Fruit fly (Drosophila melanogaster): ENCODE results near the gene CG13607.

The CG13607 gene

DNA sequence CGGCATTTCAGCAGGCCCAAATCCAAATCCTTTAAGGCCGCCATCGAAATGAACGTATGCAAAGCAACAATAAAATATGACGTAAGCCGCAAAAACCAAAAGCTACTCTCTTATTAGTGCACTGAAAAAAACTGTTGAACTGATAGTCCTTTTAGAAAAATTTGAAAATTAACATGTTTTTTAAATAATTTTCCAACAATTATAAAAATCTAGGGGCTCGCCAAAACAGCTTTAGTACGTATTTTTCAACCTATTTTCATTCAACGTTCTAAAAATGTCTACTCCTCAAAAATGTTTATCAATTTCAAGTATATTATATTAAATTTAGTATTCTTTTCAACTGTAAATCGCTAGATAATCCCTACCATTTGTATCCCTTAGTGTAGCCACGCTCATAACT lies 22.7 kb downstream of the CG13607 start (continued):
- TF ChIP-seq Hand (GFP tag; optimal IDR thresholded peaks at IDR 0.05) (peak; percentile 38), odd (GFP tag; optimal IDR thresholded peaks at IDR 0.05) (peak; percentile 39), Oli (tag; optimal IDR thresholded peaks at IDR 0.05) (peak; percentile 38), CG17385 (GFP tag; optimal IDR thresholded peaks at IDR 0.05) (peak; percentile 18), CG7839 (tag; optimal IDR thresholded peaks at IDR 0.05) (peak; percentile 43), Mrtf (GFP tag; IDR thresholded peaks at IDR 0.05) (no peak), CG18262 (tag; optimal IDR thresholded peaks at IDR 0.05) (peak; percentile 1), CG34422 (GFP tag; IDR thresholded peaks at IDR 0.05) (no peak), chm (GFP tag; IDR thresholded peaks at IDR 0.05) (no peak), CG11504 (tag; optimal IDR thresholded peaks at IDR 0.05) (peak; percentile 66), usp (GFP tag; optimal IDR thresholded peaks at IDR 0.05) (no peak), nmo (GFP tag; optimal IDR thresholded peaks at IDR 0.05) (peak; percentile 6), Fer1 (GFP tag; optimal IDR thresholded peaks at IDR 0.05) (peak; percentile 26), Hr78 (GFP tag; optimal IDR thresholded peaks at IDR 0.05) (no peak), CG3847 (GFP tag; IDR thresholded peaks at IDR 0.05) (peak; percentile 20; the same call in 1 of the 2 replicates), bigmax (GFP tag; optimal IDR thresholded peaks at IDR 0.05) (no peak), Hmr (GFP tag; optimal IDR thresholded peaks at IDR 0.05) (peak; percentile 40), Rfx (GFP tag; IDR thresholded peaks at IDR 0.05) (peak; percentile 33; the same call in 1 of the 2 replicates), row (GFP tag; IDR thresholded peaks at IDR 0.05) (peak; percentile 26; the same call in 2 of the 3 replicates), Hr51 (GFP tag; optimal IDR thresholded peaks at IDR 0.05) (peak in 1 of 2 experiments; percentile 52), grau (tag; optimal IDR thresholded peaks at IDR 0.05) (peak; percentile 63), abd-A (tag; optimal IDR thresholded peaks at IDR 0.05) (no peak), Tbp (GFP tag; optimal IDR thresholded peaks at IDR 0.05) (no peak), lilli (GFP tag; optimal IDR thresholded peaks at IDR 0.05) (peak; percentile 11), gcm (GFP tag; optimal IDR thresholded peaks at IDR 0.05) (no peak), bbx (GFP tag; IDR thresholded peaks at IDR 0.05; ENCODE audit: partially characterized antibody) (no peak), CG8924 (tag; optimal IDR thresholded peaks at IDR 0.05) (peak; percentile 31), Sox102F (GFP tag; optimal IDR thresholded peaks at IDR 0.05) (peak; percentile 35), vvl (GFP tag; IDR thresholded peaks at IDR 0.05) (peak; percentile 17; the same call in 1 of the 2 replicates), ewg (GFP tag; optimal IDR thresholded peaks at IDR 0.05) (no peak), Pdp1 (GFP tag; optimal IDR thresholded peaks at IDR 0.05) (peak in 1 of 2 experiments; percentile 16), CG30403 (GFP tag; optimal IDR thresholded peaks at IDR 0.05) (peak; percentile 10), Asciz (GFP tag; optimal IDR thresholded peaks at IDR 0.05) (peak; percentile 8), CG12104 (GFP tag; optimal IDR thresholded peaks at IDR 0.05) (peak; percentile 7), unpg (GFP tag; optimal IDR thresholded peaks at IDR 0.05) (peak; percentile 14), CG9727 (GFP tag; optimal IDR thresholded peaks at IDR 0.05) (peak; percentile 22), CoRest (tag; optimal IDR thresholded peaks at IDR 0.05) (peak; percentile 49), CG12659 (GFP tag; optimal IDR thresholded peaks at IDR 0.05) (peak; percentile 31), fd96Cb (tag; optimal IDR thresholded peaks at IDR 0.05) (no peak), CG13424 (tag; optimal IDR thresholded peaks at IDR 0.05) (peak; percentile 43), CG7987 (GFP tag; optimal IDR thresholded peaks at IDR 0.05) (no peak), Dfd (GFP tag; optimal IDR thresholded peaks at IDR 0.05) (no peak), CG15011 (GFP tag; optimal IDR thresholded peaks at IDR 0.05) (no peak), Blimp-1 (GFP tag; optimal IDR thresholded peaks at IDR 0.05) (no peak), TFAM (GFP tag; optimal IDR thresholded peaks at IDR 0.05) (no peak), CG13894 (tag; optimal IDR thresholded peaks at IDR 0.05) (no peak), PHDP (tag; optimal IDR thresholded peaks at IDR 0.05) (peak; percentile 44), CG15269 (tag; optimal IDR thresholded peaks at IDR 0.05) (peak; percentile 62), CG6175 (GFP tag; IDR thresholded peaks at IDR 0.05) (no peak)
